Worm (Caenorhabditis elegans) whole organism, mixed stage, embryonic: ENCODE measurements around the gene snb-2.

Source experiments
- ceh-83 ChIP-seq: fragments of 200-800 bp; sonication (Bioruptor generic); optimal IDR thresholded peaks from 2 replicates; lab custom pipeline; 2018; ENCODE audit warnings: mild to moderate bottlenecking, missing genetic modification characterization, missing compliant biosample characterization
- ham-2 ChIP-seq: fragments of 200-800 bp; sonication (Bioruptor generic); optimal IDR thresholded peaks from 2 replicates; lab custom pipeline; 2018; ENCODE audit warnings: mild to moderate bottlenecking, missing genetic modification characterization, missing compliant biosample characterization
- lin-13 ChIP-seq: fragments of 150-350 bp; optimal IDR thresholded peaks from 2 replicates; lab custom pipeline; 2014; ENCODE audit warnings: missing biosample characterization, missing genetic modification characterization
- mep-1 ChIP-seq: fragments of 150-350 bp; optimal IDR thresholded peaks from 2 replicates; lab custom pipeline; 2017; ENCODE audit warnings: missing biosample characterization, missing genetic modification reagents, missing genetic modification characterization, inconsistent platforms
- nhr-12 ChIP-seq: fragments of 150-350 bp; optimal IDR thresholded peaks from 2 replicates; lab custom pipeline; 2014; ENCODE audit warnings: missing biosample characterization, missing genetic modification characterization
- nhr-2 ChIP-seq: fragments of 150-350 bp; optimal IDR thresholded peaks from 2 replicates; lab custom pipeline; 2014; ENCODE audit warnings: missing biosample characterization, missing genetic modification characterization
- nhr-237 ChIP-seq: fragments of 150-350 bp; optimal IDR thresholded peaks from 2 replicates; lab custom pipeline; 2014; ENCODE audit warnings: missing biosample characterization, missing genetic modification characterization
- nhr-28 ChIP-seq: fragments of 150-350 bp; optimal IDR thresholded peaks from 2 replicates; lab custom pipeline; 2014; ENCODE audit warnings: missing biosample characterization, missing genetic modification characterization
- pha-4 ChIP-seq: fragments of 150-350 bp; optimal IDR thresholded peaks from 2 replicates; lab custom pipeline; 2018; ENCODE audit warnings: missing biosample characterization, missing genetic modification reagents, missing genetic modification characterization
- snpc-4 ChIP-seq: fragments of 150-350 bp; optimal IDR thresholded peaks from 2 replicates; lab custom pipeline; 2014; ENCODE audit warnings: missing biosample characterization, missing genetic modification characterization
- unc-62 ChIP-seq: fragments of 150-350 bp; optimal IDR thresholded peaks from 2 replicates; lab custom pipeline; 2014; ENCODE audit warnings: missing biosample characterization, missing genetic modification reagents, missing genetic modification characterization
- ztf-11 ChIP-seq: fragments of 150-350 bp; optimal IDR thresholded peaks from 2 replicates; lab custom pipeline; 2014; ENCODE audit warnings: missing biosample characterization, missing genetic modification characterization

DNA sequence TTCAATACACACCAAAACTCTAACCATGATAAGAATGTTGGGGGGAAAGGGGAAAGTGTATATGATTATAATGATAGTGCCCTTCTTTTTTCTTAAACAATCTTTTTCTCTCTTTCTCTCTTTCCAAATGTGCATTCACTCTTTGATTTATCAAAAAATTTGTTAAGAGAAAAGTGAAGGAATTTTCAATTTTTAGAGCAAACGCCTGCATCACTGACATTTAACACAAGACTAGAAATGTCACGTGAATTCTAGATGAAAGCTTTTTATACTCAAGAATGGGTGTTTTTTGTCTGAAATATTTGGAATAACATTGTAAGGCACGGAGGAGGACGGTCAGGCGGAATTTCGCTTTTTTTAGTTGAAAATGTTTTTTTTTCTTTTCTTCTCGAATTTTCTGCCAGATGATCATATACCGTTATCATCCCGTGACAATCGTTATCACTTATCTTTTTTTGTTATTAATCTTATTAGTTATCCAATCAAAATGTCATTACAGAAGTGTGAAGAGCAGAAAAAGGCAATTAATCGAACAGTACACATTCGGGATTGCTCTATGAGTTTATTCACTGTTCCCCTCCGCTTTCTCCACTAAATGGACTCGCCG, 43.6 kb downstream of the snb-2 start, which contains the start of the genes frm-7 and F55C5.17:
- TF ChIP-seq ztf-11 (tag; lab: Kevin White, UChicago) = no peak
- TF ChIP-seq snpc-4 = no peak
- no peak for TF ChIP-seq nhr-28 (tag; lab: Kevin White, UChicago)
- no peak for TF ChIP-seq nhr-237 (tag; lab: Kevin White, UChicago)
- no peak for TF ChIP-seq ham-2 (GFP tag; lab: Kevin White, UChicago)
- TF ChIP-seq nhr-2 (tag; lab: Kevin White, UChicago) = no peak
- TF ChIP-seq nhr-12 (tag; lab: Kevin White, UChicago) = no peak
- no peak for TF ChIP-seq ceh-83 (GFP tag; lab: Kevin White, UChicago)
- no peak for TF ChIP-seq lin-13
- TF ChIP-seq unc-62 (GFP tag; lab: Kevin White, UChicago) = no peak
- TF ChIP-seq pha-4 (tag; lab: Kevin White, UChicago) = no peak
- no peak for TF ChIP-seq mep-1
